Fruit fly (Drosophila melanogaster) whole organism, embryonic: ENCODE data around the gene Hs2st.
A peak's percentile ranks its signal among the peaks of the same experiment; 100 is the strongest.

ENCODE experiments used
- Adf1 ChIP-seq: fragments of 200-800 bp; sonication (Bioruptor generic); IDR thresholded peaks from 2 replicates; pipeline ENCODE4 v1.3.6; 2022; ENCODE audit warnings: missing biosample characterization, missing genetic modification characterization
- CG11560 ChIP-seq: fragments of 200-800 bp; sonication (Bioruptor generic); IDR thresholded peaks from 3 replicates; pipeline ENCODE4 v1.3.6; 2022; ENCODE audit warnings: missing biosample characterization, missing genetic modification characterization
- CG12219 ChIP-seq: fragments of 200-800 bp; sonication (Bioruptor generic); optimal IDR thresholded peaks from 3 replicates; lab custom pipeline; 2018; ENCODE audit warnings: missing biosample characterization, mild to moderate bottlenecking, missing genetic modification characterization
- CG17829 ChIP-seq: fragments of 200-800 bp; optimal IDR thresholded peaks from 2 replicates; lab custom pipeline; 2019; ENCODE audit warnings: missing biosample characterization, mild to moderate bottlenecking, missing genetic modification characterization, moderate library complexity
- CG18011 ChIP-seq: fragments of 200-800 bp; sonication (Bioruptor generic); optimal IDR thresholded peaks from 2 replicates; lab custom pipeline; 2017; ENCODE audit warnings: missing biosample characterization, missing genetic modification characterization, mild to moderate bottlenecking, moderate library complexity, missing genotype
- CG18764 ChIP-seq: fragments of 200-800 bp; sonication (Bioruptor generic); optimal IDR thresholded peaks from 3 replicates; lab custom pipeline; 2016; ENCODE audit warnings: missing biosample characterization, missing genetic modification characterization
- CG2889 ChIP-seq: fragments of 200-800 bp; sonication (Bioruptor generic); IDR thresholded peaks from 3 replicates; pipeline ENCODE4 v1.3.6; 2022; ENCODE audit warnings: missing biosample characterization, missing genetic modification characterization
- CG34224 ChIP-seq: fragments of 200-800 bp; sonication (Bioruptor generic); IDR thresholded peaks from 3 replicates; pipeline ENCODE4 v1.3.6; 2022; ENCODE audit warnings: missing biosample characterization, missing genetic modification characterization; ENCODE audit not compliant: partially characterized antibody
- CG3847 ChIP-seq: fragments of 200-800 bp; sonication (Bioruptor generic); IDR thresholded peaks from 2 replicates; pipeline ENCODE4 v1.3.6; 2022; ENCODE audit warnings: missing biosample characterization, missing genetic modification characterization
- CG5180 ChIP-seq: fragments of 200-800 bp; sonication (Bioruptor generic); optimal IDR thresholded peaks from 3 replicates; lab custom pipeline; 2017; ENCODE audit warnings: missing biosample characterization, missing genetic modification characterization, mild to moderate bottlenecking, moderate library complexity, missing genetic modification reagents
- CG6689 ChIP-seq: fragments of 200-800 bp; sonication (Bioruptor generic); IDR thresholded peaks from 2 replicates; pipeline ENCODE4 v1.3.6; 2022; ENCODE audit warnings: missing biosample characterization, missing genetic modification characterization
- CG7556 ChIP-seq: fragments of 200-800 bp; sonication (Bioruptor generic); optimal IDR thresholded peaks from 2 replicates; lab custom pipeline; 2017; ENCODE audit warnings: missing biosample characterization, mild to moderate bottlenecking, missing genetic modification characterization
- CG7786 ChIP-seq: fragments of 200-800 bp; sonication (Bioruptor generic); optimal IDR thresholded peaks from 2 replicates; lab custom pipeline; 2016; ENCODE audit warnings: missing biosample characterization, missing genetic modification characterization
- CG8089 ChIP-seq: fragments of 200-800 bp; sonication (Bioruptor generic); optimal IDR thresholded peaks from 3 replicates; lab custom pipeline; 2016; ENCODE audit warnings: missing biosample characterization, missing genetic modification characterization
- CG9437 ChIP-seq: fragments of 200-800 bp; sonication (Bioruptor generic); optimal IDR thresholded peaks from 2 replicates; lab custom pipeline; 2018; ENCODE audit warnings: missing biosample characterization, mild to moderate bottlenecking, missing genetic modification characterization
- CkIIα-i1 ChIP-seq: fragments of 200-800 bp; sonication (Bioruptor generic); IDR thresholded peaks from 2 replicates; pipeline ENCODE4 v1.3.6; 2022; ENCODE audit warnings: missing biosample characterization, missing genetic modification characterization
- D19A ChIP-seq: fragments of 200-800 bp; optimal IDR thresholded peaks from 3 replicates; lab custom pipeline; 2019; ENCODE audit warnings: missing biosample characterization, mild to moderate bottlenecking, missing genetic modification characterization, moderate library complexity
- Dfd ChIP-seq, 2 experiments: fragments of >200 bp; optimal IDR thresholded peaks; 2 replicates each; lab custom pipeline; 2017; ENCODE audit warnings: missing biosample characterization in 2 of 2, missing genetic modification characterization in 2 of 2
- Doc2 ChIP-seq: fragments of 200-800 bp; sonication (Bioruptor generic); IDR thresholded peaks from 2 replicates; pipeline ENCODE4 v1.3.6; 2022; ENCODE audit warnings: missing biosample characterization, missing genetic modification characterization
- Dref ChIP-seq: fragments of 200-800 bp; sonication (Bioruptor generic); IDR thresholded peaks from 2 replicates; pipeline ENCODE4 v1.3.6; 2022; ENCODE audit warnings: missing biosample characterization, missing genetic modification characterization
- HHEX ChIP-seq: fragments of 200-800 bp; sonication (Bioruptor generic); optimal IDR thresholded peaks from 3 replicates; lab custom pipeline; 2017; ENCODE audit warnings: missing biosample characterization, mild to moderate bottlenecking, missing genetic modification characterization, missing genetic modification reagents
- Hey ChIP-seq: fragments of 200-800 bp; sonication (Bioruptor generic); optimal IDR thresholded peaks from 3 replicates; lab custom pipeline; 2018; ENCODE audit warnings: missing biosample characterization, mild to moderate bottlenecking, missing genetic modification characterization
- Hr78 ChIP-seq, 2 experiments: fragments of 200-800 bp in 1 of 2; fragments of >200 bp in 1 of 2; sonication (Bioruptor generic) in 1 of 2; optimal IDR thresholded peaks; 2 replicates each; lab custom pipeline; 2017 to 2019; ENCODE audit warnings: missing biosample characterization in 2 of 2, missing genetic modification characterization in 2 of 2, mild to moderate bottlenecking in 1 of 2, moderate library complexity in 1 of 2
- Hsf ChIP-seq: fragments of 200-800 bp; sonication (Bioruptor generic); optimal IDR thresholded peaks from 3 replicates; lab custom pipeline; 2016; ENCODE audit warnings: missing biosample characterization, missing genetic modification characterization
- Nf-YC ChIP-seq: fragments of 200-800 bp; optimal IDR thresholded peaks from 3 replicates; lab custom pipeline; 2019; ENCODE audit warnings: missing biosample characterization, mild to moderate bottlenecking, missing genetic modification characterization, moderate library complexity
- Side ChIP-seq: fragments of 200-800 bp; sonication (Bioruptor generic); optimal IDR thresholded peaks from 2 replicates; lab custom pipeline; 2016; ENCODE audit warnings: missing biosample characterization, missing genetic modification characterization
- Six4 ChIP-seq: fragments of 200-800 bp; sonication (Bioruptor generic); optimal IDR thresholded peaks from 2 replicates; lab custom pipeline; 2016; ENCODE audit warnings: missing biosample characterization, missing genetic modification characterization
- Ssrp ChIP-seq: fragments of 200-800 bp; sonication (Bioruptor generic); optimal IDR thresholded peaks from 2 replicates; lab custom pipeline; 2018; ENCODE audit warnings: missing biosample characterization, mild to moderate bottlenecking, missing genetic modification characterization, moderate library complexity
- Taf1 ChIP-seq: fragments of 200-800 bp; sonication (Bioruptor generic); IDR thresholded peaks from 2 replicates; pipeline ENCODE4 v1.3.6; 2022; ENCODE audit warnings: missing biosample characterization, missing genetic modification characterization
- Usf ChIP-seq: fragments of 200-800 bp; sonication (Bioruptor generic); optimal IDR thresholded peaks from 2 replicates; lab custom pipeline; 2017; ENCODE audit warnings: missing genotype, missing biosample characterization, missing genetic modification characterization
- amos ChIP-seq: fragments of 200-800 bp; sonication (Bioruptor generic); IDR thresholded peaks from 2 replicates; pipeline ENCODE4 v1.3.6; 2022; ENCODE audit warnings: missing biosample characterization, missing genetic modification characterization; ENCODE audit not compliant: partially characterized antibody
- ato ChIP-seq: fragments of 200-800 bp; sonication (Bioruptor generic); IDR thresholded peaks from 2 replicates; pipeline ENCODE4 v1.3.6; 2022; ENCODE audit warnings: missing biosample characterization, missing genetic modification characterization; ENCODE audit not compliant: partially characterized antibody
- bbx ChIP-seq: fragments of 200-800 bp; sonication (Bioruptor generic); IDR thresholded peaks from 2 replicates; pipeline ENCODE4 v1.3.6; 2022; ENCODE audit warnings: missing biosample characterization, missing genetic modification characterization; ENCODE audit not compliant: partially characterized antibody
- chn ChIP-seq: fragments of 200-800 bp; sonication (Bioruptor generic); optimal IDR thresholded peaks from 2 replicates; lab custom pipeline; 2016; ENCODE audit warnings: missing biosample characterization, missing genetic modification characterization
- ci ChIP-seq: fragments of 200-800 bp; sonication (Bioruptor generic); IDR thresholded peaks from 3 replicates; pipeline ENCODE4 v1.3.6; 2022; ENCODE audit warnings: missing biosample characterization, missing genetic modification characterization
- dmrt11E ChIP-seq: fragments of 200-800 bp; sonication (Bioruptor generic); optimal IDR thresholded peaks from 3 replicates; lab custom pipeline; 2018; ENCODE audit warnings: missing biosample characterization, mild to moderate bottlenecking, missing genetic modification characterization, moderate library complexity
- esg ChIP-seq: fragments of 200-800 bp; sonication (Bioruptor generic); conservative IDR thresholded peaks from 2 replicates; pipeline ENCODE4 v1.3.6; 2022; ENCODE audit warnings: missing biosample characterization, missing genetic modification characterization
- fd102C ChIP-seq: fragments of 200-800 bp; sonication (Bioruptor generic); optimal IDR thresholded peaks from 2 replicates; lab custom pipeline; 2018; ENCODE audit warnings: missing biosample characterization, mild to moderate bottlenecking, missing genetic modification characterization, moderate library complexity
- h ChIP-seq: fragments of >200 bp; optimal IDR thresholded peaks from 2 replicates; lab custom pipeline; 2017
- hth ChIP-seq: fragments of >200 bp; optimal IDR thresholded peaks from 2 replicates; lab custom pipeline; 2017; ENCODE audit warnings: inconsistent platforms
- jumu ChIP-seq: fragments of 200-800 bp; sonication (Bioruptor generic); optimal IDR thresholded peaks from 3 replicates; lab custom pipeline; 2016; ENCODE audit warnings: missing biosample characterization, missing genetic modification characterization
- maf-S ChIP-seq: fragments of 200-800 bp; sonication (Bioruptor generic); optimal IDR thresholded peaks from 2 replicates; lab custom pipeline; 2016; ENCODE audit warnings: missing biosample characterization, missing genetic modification characterization
- oc ChIP-seq: fragments of 200-800 bp; sonication (Bioruptor generic); optimal IDR thresholded peaks from 2 replicates; lab custom pipeline; 2018; ENCODE audit warnings: missing biosample characterization, mild to moderate bottlenecking, missing genetic modification characterization, moderate library complexity
- pan ChIP-seq, 4 experiments: fragments of >200 bp in 3 of 4; fragments of 200-800 bp in 1 of 4; sonication (Bioruptor generic) in 1 of 4; optimal IDR thresholded peaks in 3 of 4; IDR thresholded peaks in 1 of 4; 2 replicates each; pipeline versions ENCODE4 v1.3.6 to Lab custom; 2017 to 2022; ENCODE audit warnings: missing biosample characterization in 2 of 4, missing genetic modification characterization in 2 of 4, mixed read lengths in 1 of 4
- pita ChIP-seq: fragments of 200-800 bp; sonication (Bioruptor generic); optimal IDR thresholded peaks from 2 replicates; lab custom pipeline; 2017; ENCODE audit warnings: missing biosample characterization, mild to moderate bottlenecking, missing genetic modification characterization
- pros ChIP-seq: fragments of 200-800 bp; sonication (Bioruptor generic); optimal IDR thresholded peaks from 3 replicates; lab custom pipeline; 2019; ENCODE audit warnings: missing biosample characterization, mild to moderate bottlenecking, missing genetic modification characterization, moderate library complexity
- rib ChIP-seq: fragments of 200-800 bp; sonication (Bioruptor generic); IDR thresholded peaks from 2 replicates; pipeline ENCODE4 v1.3.6; 2022; ENCODE audit warnings: missing biosample characterization, missing genetic modification characterization
- salm ChIP-seq: fragments of 200-800 bp; sonication (Bioruptor generic); optimal IDR thresholded peaks from 2 replicates; lab custom pipeline; 2018; ENCODE audit warnings: missing biosample characterization, mild to moderate bottlenecking, missing genetic modification characterization
- scrt ChIP-seq: fragments of 200-800 bp; sonication (Bioruptor generic); optimal IDR thresholded peaks from 2 replicates; lab custom pipeline; 2018; ENCODE audit warnings: missing biosample characterization, mild to moderate bottlenecking, missing genetic modification characterization, moderate library complexity
- sob ChIP-seq: fragments of 200-800 bp; sonication (Bioruptor generic); IDR thresholded peaks from 2 replicates; pipeline ENCODE4 v1.3.6; 2022; ENCODE audit warnings: missing biosample characterization, missing genetic modification characterization

Hs2st gene

dm6 chr2L:19444734-19445140 is at the start of gene Hs2st:
TSS of gene Hs2st (minus strand) at chr2L:19444750.
- peak; percentile 90 for TF ChIP-seq Taf1
- no peak for TF ChIP-seq pan (optimal IDR thresholded peaks at IDR 0.05; lab: Kevin White, UChicago)
- TF ChIP-seq pan (GFP tag; optimal IDR thresholded peaks at IDR 0.05 in 1 of 2, IDR thresholded peaks at IDR 0.05 in 1 of 2) = peak in 1 of 2 experiments; percentile 93
- peak; percentile 91 for TF ChIP-seq Side (GFP tag; lab: Kevin White, UChicago)
- peak; percentile 90 for TF ChIP-seq Six4 (GFP tag; lab: Kevin White, UChicago)
- TF ChIP-seq Dref (GFP tag; lab: Robert Waterston, UW) = peak; percentile 44; the same call in 1 of the 2 replicates
- TF ChIP-seq D19A (tag; lab: Kevin White, UChicago) = peak; percentile 66
- peak; percentile 87 for TF ChIP-seq CG11560 (tag; lab: Robert Waterston, UW)
- TF ChIP-seq HHEX (GFP tag; lab: Kevin White, UChicago) = peak; percentile 84
- peak; percentile 91 for TF ChIP-seq Ssrp
- peak; percentile 83 for TF ChIP-seq Doc2
- TF ChIP-seq CG18011 (GFP tag; lab: Kevin White, UChicago) = peak; percentile 86
- peak; percentile 52 for TF ChIP-seq CG5180 (GFP tag; lab: Kevin White, UChicago)
- peak; percentile 83 for TF ChIP-seq Nf-YC (tag; lab: Kevin White, UChicago)
- TF ChIP-seq esg = peak; percentile 94
- peak; percentile 42; the same call in 1 of the 2 replicates for TF ChIP-seq amos (GFP tag; lab: Robert Waterston, UW)
- peak; percentile 97 for TF ChIP-seq CG3847 (GFP tag; lab: Robert Waterston, UW)
- peak; percentile 90 for TF ChIP-seq Usf
- peak; percentile 96 for TF ChIP-seq CG7786 (GFP tag; lab: Kevin White, UChicago)
- TF ChIP-seq dmrt11E (tag; lab: Kevin White, UChicago) = peak; percentile 89
- TF ChIP-seq jumu (GFP tag; lab: Kevin White, UChicago) = peak; percentile 97
- no peak for TF ChIP-seq Hr78 (GFP tag; optimal IDR thresholded peaks at IDR 0.05; lab: Kevin White, UChicago)
- TF ChIP-seq oc = peak; percentile 65
- no peak for TF ChIP-seq Dfd (GFP tag; optimal IDR thresholded peaks at IDR 0.05; lab: Kevin White, UChicago)
- TF ChIP-seq Hey = peak; percentile 77
- peak; percentile 1 for TF ChIP-seq pros (GFP tag; lab: Kevin White, UChicago)
- TF ChIP-seq CG12219 (GFP tag; lab: Kevin White, UChicago) = peak; percentile 67
- peak; percentile 89 for TF ChIP-seq CG18764 (GFP tag; lab: Kevin White, UChicago)
- no peak for TF ChIP-seq hth (lab: Kevin White, UChicago)
- peak; percentile 96 for TF ChIP-seq sob
- TF ChIP-seq maf-S (GFP tag; lab: Kevin White, UChicago) = peak; percentile 95
- TF ChIP-seq CG2889 (GFP tag; lab: Robert Waterston, UW) = peak; percentile 90
- peak; percentile 92 for TF ChIP-seq CG8089
- TF ChIP-seq CG7556 (GFP tag; lab: Kevin White, UChicago) = peak; percentile 88
- TF ChIP-seq fd102C (GFP tag; lab: Kevin White, UChicago) = peak; percentile 27
- no peak for TF ChIP-seq CkIIα-i1 (GFP tag; lab: Robert Waterston, UW)
- no peak for TF ChIP-seq bbx (GFP tag; lab: Robert Waterston, UW)
- peak; percentile 91 for TF ChIP-seq CG6689 (GFP tag; lab: Robert Waterston, UW)
- peak; percentile 95 for TF ChIP-seq chn
- peak; percentile 97 for TF ChIP-seq Hsf (GFP tag; lab: Kevin White, UChicago)
- peak; percentile 93 for TF ChIP-seq CG17829
- TF ChIP-seq ci (GFP tag; lab: Robert Waterston, UW) = peak; percentile 83
- no peak; the same call in 1 of the 2 replicates for TF ChIP-seq ato
- TF ChIP-seq CG34224 (GFP tag; lab: Robert Waterston, UW) = no peak
- peak; percentile 65 for TF ChIP-seq salm (tag; lab: Kevin White, UChicago)
- TF ChIP-seq scrt (GFP tag; lab: Kevin White, UChicago) = no peak
- TF ChIP-seq pita = no peak
- TF ChIP-seq Adf1 (GFP tag; lab: Robert Waterston, UW) = peak; percentile 75
- TF ChIP-seq h (lab: Kevin White, UChicago) = no peak
- TF ChIP-seq rib (GFP tag; lab: Robert Waterston, UW) = peak; percentile 91; the same call in 1 of the 2 replicates
- TF ChIP-seq CG9437 (GFP tag; lab: Kevin White, UChicago) = peak; percentile 69
